Fruit fly (Drosophila melanogaster) whole organism, prepupa: Measurements from ENCODE around the gene CG5850.

ENCODE experiments used
- Blimp-1 ChIP-seq: fragments of 200-800 bp; sonication (Bioruptor generic); optimal IDR thresholded peaks from 3 replicates; lab custom pipeline; 2017; ENCODE audit warnings: missing biosample characterization, missing genetic modification characterization, mild to moderate bottlenecking, moderate library complexity, missing genetic modification reagents
- CG10631 ChIP-seq: fragments of 200-800 bp; sonication (Bioruptor generic); optimal IDR thresholded peaks from 2 replicates; lab custom pipeline; 2016; ENCODE audit warnings: missing biosample characterization, missing genetic modification characterization
- CG10669 ChIP-seq: fragments of 200-800 bp; sonication (Bioruptor generic); optimal IDR thresholded peaks from 3 replicates; lab custom pipeline; 2018; ENCODE audit warnings: missing biosample characterization, mild to moderate bottlenecking, missing genetic modification characterization, moderate library complexity
- CG11294 ChIP-seq: fragments of 200-800 bp; sonication (Bioruptor generic); IDR thresholded peaks from 2 replicates; pipeline ENCODE4 v1.3.6; 2022; ENCODE audit warnings: missing biosample characterization, missing genetic modification characterization
- CG11762 ChIP-seq: fragments of 200-800 bp; sonication (Bioruptor generic); optimal IDR thresholded peaks from 3 replicates; lab custom pipeline; 2016; ENCODE audit warnings: missing biosample characterization, missing genetic modification characterization; ENCODE audit not compliant: insufficient read depth
- CG15336 ChIP-seq: fragments of 200-800 bp; sonication (Bioruptor generic); IDR thresholded peaks from 2 replicates; pipeline ENCODE4 v1.3.6; 2022; ENCODE audit warnings: missing biosample characterization, missing genetic modification characterization
- CG1621 ChIP-seq: fragments of 200-800 bp; sonication (Bioruptor generic); optimal IDR thresholded peaks from 3 replicates; lab custom pipeline; 2018; ENCODE audit warnings: missing biosample characterization, mild to moderate bottlenecking, missing genetic modification characterization
- CG16779 ChIP-seq: fragments of 200-800 bp; sonication (Bioruptor generic); optimal IDR thresholded peaks from 3 replicates; lab custom pipeline; 2017; ENCODE audit warnings: missing biosample characterization, mild to moderate bottlenecking, missing genetic modification characterization
- CG3032 ChIP-seq: fragments of 200-800 bp; optimal IDR thresholded peaks from 2 replicates; lab custom pipeline; 2019; ENCODE audit warnings: missing biosample characterization, mild to moderate bottlenecking, missing genetic modification characterization, moderate library complexity
- CG31627 ChIP-seq: fragments of 200-800 bp; sonication (Bioruptor generic); optimal IDR thresholded peaks from 3 replicates; lab custom pipeline; 2016; ENCODE audit warnings: missing biosample characterization, missing genetic modification characterization
- CG32006 ChIP-seq: fragments of 200-800 bp; sonication (Bioruptor generic); optimal IDR thresholded peaks from 3 replicates; lab custom pipeline; 2017; ENCODE audit warnings: missing biosample characterization, mild to moderate bottlenecking, missing genetic modification characterization
- CG34406 ChIP-seq: fragments of 200-800 bp; sonication (Bioruptor generic); optimal IDR thresholded peaks from 3 replicates; lab custom pipeline; 2016; ENCODE audit warnings: missing biosample characterization, missing genetic modification characterization
- CG3919 ChIP-seq: fragments of 200-800 bp; sonication (Bioruptor generic); optimal IDR thresholded peaks from 3 replicates; lab custom pipeline; 2016; ENCODE audit warnings: missing biosample characterization, missing genetic modification characterization
- CG4318 ChIP-seq: fragments of 200-800 bp; sonication (Bioruptor generic); optimal IDR thresholded peaks from 3 replicates; lab custom pipeline; 2017; ENCODE audit warnings: missing biosample characterization, mild to moderate bottlenecking, missing genetic modification characterization
- CG6163 ChIP-seq: fragments of 200-800 bp; sonication (Bioruptor generic); IDR thresholded peaks from 3 replicates; pipeline ENCODE4 v1.3.6; 2022; ENCODE audit warnings: missing biosample characterization, missing genetic modification characterization
- CG6792 ChIP-seq: fragments of 200-800 bp; sonication (Bioruptor generic); optimal IDR thresholded peaks from 3 replicates; lab custom pipeline; 2016; ENCODE audit warnings: missing biosample characterization, missing genetic modification characterization
- CG6808 ChIP-seq: fragments of 200-800 bp; sonication (Bioruptor generic); optimal IDR thresholded peaks from 3 replicates; lab custom pipeline; 2017; ENCODE audit warnings: missing biosample characterization, missing genetic modification characterization, mild to moderate bottlenecking, moderate library complexity, missing genetic modification reagents
- CG7368 ChIP-seq: fragments of 200-800 bp; sonication (Bioruptor generic); optimal IDR thresholded peaks from 3 replicates; lab custom pipeline; 2016; ENCODE audit warnings: missing biosample characterization, missing genetic modification characterization
- CG8119 ChIP-seq: fragments of 200-800 bp; sonication (Bioruptor generic); IDR thresholded peaks from 3 replicates; pipeline ENCODE4 v1.3.6; 2022; ENCODE audit warnings: missing biosample characterization, missing genetic modification characterization
- CG9139 ChIP-seq: fragments of 200-800 bp; sonication (Bioruptor generic); optimal IDR thresholded peaks from 3 replicates; lab custom pipeline; 2017; ENCODE audit warnings: missing biosample characterization, mild to moderate bottlenecking, missing genetic modification characterization
- Eip75B ChIP-seq: fragments of 200-800 bp; sonication (Bioruptor generic); optimal IDR thresholded peaks from 3 replicates; lab custom pipeline; 2016; ENCODE audit warnings: missing biosample characterization, missing genetic modification characterization
- Eip78C ChIP-seq: fragments of 200-800 bp; sonication (Bioruptor generic); peaks from one replicate; lab custom pipeline; 2016; ENCODE audit warnings: missing biosample characterization, missing genetic modification characterization
- Eip93F ChIP-seq: fragments of 200-800 bp; sonication (Bioruptor generic); optimal IDR thresholded peaks from 2 replicates; lab custom pipeline; 2016; ENCODE audit warnings: missing biosample characterization, mild to moderate bottlenecking, missing genetic modification characterization
- Ets96B ChIP-seq: fragments of 200-800 bp; optimal IDR thresholded peaks from 2 replicates; lab custom pipeline; 2019; ENCODE audit warnings: missing biosample characterization, mild to moderate bottlenecking, missing genetic modification characterization, moderate library complexity
- Hr38 ChIP-seq: sonication (Bioruptor generic); optimal IDR thresholded peaks from 2 replicates; lab custom pipeline; 2016; ENCODE audit warnings: missing biosample characterization, missing genetic modification characterization
- Hr39 ChIP-seq: fragments of 200-800 bp; sonication (Bioruptor generic); optimal IDR thresholded peaks from 2 replicates; lab custom pipeline; 2016; ENCODE audit warnings: missing biosample characterization, missing genetic modification characterization
- Hr4 ChIP-seq: fragments of 200-800 bp; sonication (Bioruptor generic); optimal IDR thresholded peaks from 3 replicates; lab custom pipeline; 2016; ENCODE audit warnings: missing biosample characterization, missing genetic modification characterization
- Lpt ChIP-seq: fragments of 200-800 bp; sonication (Bioruptor generic); optimal IDR thresholded peaks from 3 replicates; lab custom pipeline; 2016; ENCODE audit warnings: missing biosample characterization, missing genetic modification characterization
- Met ChIP-seq: fragments of 200-800 bp; sonication (Bioruptor generic); optimal IDR thresholded peaks from 3 replicates; lab custom pipeline; 2016; ENCODE audit warnings: missing biosample characterization, missing genetic modification characterization
- OdsH ChIP-seq: fragments of 200-800 bp; sonication (Bioruptor generic); optimal IDR thresholded peaks from 3 replicates; lab custom pipeline; 2016; ENCODE audit warnings: missing biosample characterization, missing genetic modification characterization
- Smox ChIP-seq: fragments of 200-800 bp; sonication (Bioruptor generic); optimal IDR thresholded peaks from 3 replicates; lab custom pipeline; 2016; ENCODE audit warnings: missing biosample characterization, missing genetic modification characterization
- Sox102F ChIP-seq: fragments of 200-800 bp; sonication (Bioruptor generic); optimal IDR thresholded peaks from 2 replicates; lab custom pipeline; 2016; ENCODE audit warnings: missing biosample characterization, mild to moderate bottlenecking, missing genetic modification characterization
- Sox15 ChIP-seq: fragments of 200-800 bp; sonication (Bioruptor generic); optimal IDR thresholded peaks from 3 replicates; lab custom pipeline; 2016; ENCODE audit warnings: missing biosample characterization, missing genetic modification characterization
- achi ChIP-seq: fragments of 200-800 bp; sonication (Bioruptor generic); optimal IDR thresholded peaks from 3 replicates; lab custom pipeline; 2016; ENCODE audit warnings: missing biosample characterization, missing genetic modification characterization
- acj6 ChIP-seq: fragments of 200-800 bp; sonication (Bioruptor generic); optimal IDR thresholded peaks from 3 replicates; lab custom pipeline; 2016; ENCODE audit warnings: missing biosample characterization, missing genetic modification characterization
- cyc ChIP-seq: fragments of 200-800 bp; sonication (Bioruptor generic); optimal IDR thresholded peaks from 3 replicates; lab custom pipeline; 2016; ENCODE audit warnings: missing biosample characterization, missing genetic modification characterization
- dac ChIP-seq: fragments of 200-800 bp; sonication (Bioruptor generic); optimal IDR thresholded peaks from 2 replicates; lab custom pipeline; 2017; ENCODE audit warnings: missing biosample characterization, mild to moderate bottlenecking, missing genetic modification characterization
- dsx ChIP-seq: fragments of 200-800 bp; optimal IDR thresholded peaks from 3 replicates; lab custom pipeline; 2019; ENCODE audit warnings: missing biosample characterization, mild to moderate bottlenecking, missing genetic modification characterization, moderate library complexity; ENCODE audit not compliant: poor library complexity, severe bottlenecking
- esn ChIP-seq: fragments of 200-800 bp; sonication (Bioruptor generic); optimal IDR thresholded peaks from 2 replicates; lab custom pipeline; 2016; ENCODE audit warnings: missing biosample characterization, mild to moderate bottlenecking, missing genetic modification characterization, moderate library complexity
- fd59A ChIP-seq: fragments of 200-800 bp; sonication (Bioruptor generic); optimal IDR thresholded peaks from 2 replicates; lab custom pipeline; 2017; ENCODE audit warnings: missing biosample characterization, mild to moderate bottlenecking, missing genetic modification characterization, missing genetic modification reagents
- fd85E ChIP-seq: fragments of 200-800 bp; sonication (Bioruptor generic); optimal IDR thresholded peaks from 3 replicates; lab custom pipeline; 2016; ENCODE audit warnings: missing biosample characterization, missing genetic modification characterization
- fkh ChIP-seq: fragments of 200-800 bp; sonication (Bioruptor generic); optimal IDR thresholded peaks from 3 replicates; lab custom pipeline; 2017; ENCODE audit warnings: missing biosample characterization, mild to moderate bottlenecking, missing genetic modification characterization, moderate library complexity
- lz ChIP-seq: fragments of 200-800 bp; sonication (Bioruptor generic); optimal IDR thresholded peaks from 3 replicates; lab custom pipeline; 2016; ENCODE audit warnings: missing biosample characterization, missing genetic modification characterization
- net ChIP-seq: fragments of 200-800 bp; sonication (Bioruptor generic); optimal IDR thresholded peaks from 3 replicates; lab custom pipeline; 2016; ENCODE audit warnings: missing biosample characterization, missing genetic modification characterization
- pdm3 ChIP-seq: fragments of 200-800 bp; sonication (Bioruptor generic); optimal IDR thresholded peaks from 3 replicates; lab custom pipeline; 2016; ENCODE audit warnings: missing biosample characterization, missing genetic modification characterization
- salr ChIP-seq, 2 experiments: fragments of 200-800 bp; sonication (Bioruptor generic); optimal IDR thresholded peaks; 3 replicates each; lab custom pipeline; 2016 to 2018; ENCODE audit warnings: missing biosample characterization in 2 of 2, missing genetic modification characterization in 2 of 2, mild to moderate bottlenecking in 1 of 2
- spab ChIP-seq: fragments of 200-800 bp; sonication (Bioruptor generic); optimal IDR thresholded peaks from 2 replicates; lab custom pipeline; 2017; ENCODE audit warnings: missing biosample characterization, mild to moderate bottlenecking, missing genetic modification characterization, missing genetic modification reagents
- ss ChIP-seq, 2 experiments: fragments of 200-800 bp; sonication (Bioruptor generic); optimal IDR thresholded peaks; 2 replicates in 1 of 2; 3 replicates in 1 of 2; lab custom pipeline; 2017 to 2018; ENCODE audit warnings: mild to moderate bottlenecking in 2 of 2, missing biosample characterization in 2 of 2, missing genetic modification characterization in 2 of 2, moderate library complexity in 1 of 2
- svp ChIP-seq: fragments of 200-800 bp; sonication (Bioruptor generic); peaks from one replicate; lab custom pipeline; 2016; ENCODE audit warnings: missing biosample characterization, missing genetic modification characterization
- topi ChIP-seq: fragments of 200-800 bp; sonication (Bioruptor generic); optimal IDR thresholded peaks from 3 replicates; lab custom pipeline; 2016; ENCODE audit warnings: missing biosample characterization, missing genetic modification characterization
- vri ChIP-seq: fragments of 200-800 bp; sonication (Bioruptor generic); optimal IDR thresholded peaks from 3 replicates; lab custom pipeline; 2016; ENCODE audit warnings: missing biosample characterization, mild to moderate bottlenecking, missing genetic modification characterization

The CG5850 gene

dm6 chr2L:9956993-9957652 is 6.6 kb downstream of the CG5850 start, which contains the start of the genes CG4658 and CG5846:
Gene CG4658, plus strand, starts transcription at chr2L:9957132.
Gene CG5846, minus strand, starts transcription at chr2L:9957237.
- TF ChIP-seq net (GFP tag; lab: Kevin White, UChicago): peak; percentile 91
- peak; percentile 96 for TF ChIP-seq OdsH (GFP tag; lab: Kevin White, UChicago)
- peak; percentile 92 for TF ChIP-seq CG6163 (GFP tag; lab: Robert Waterston, UW)
- peak; percentile 91 for TF ChIP-seq fkh
- TF ChIP-seq salr (GFP tag; optimal IDR thresholded peaks at IDR 0.05; lab: Kevin White, UChicago): peak in 1 of 2 experiments; percentile 43
- peak; percentile 93 for TF ChIP-seq achi
- TF ChIP-seq dac (GFP tag; lab: Kevin White, UChicago): peak; percentile 50
- peak; percentile 67 for TF ChIP-seq fd85E (GFP tag; lab: Kevin White, UChicago)
- peak; percentile 93 for TF ChIP-seq acj6 (GFP tag; lab: Kevin White, UChicago)
- peak; percentile 93 for TF ChIP-seq Smox (GFP tag; lab: Kevin White, UChicago)
- TF ChIP-seq vri: peak; percentile 88
- peak; percentile 93 for TF ChIP-seq CG10631 (GFP tag; lab: Kevin White, UChicago)
- TF ChIP-seq CG4318: no peak
- peak; percentile 97 for TF ChIP-seq esn (GFP tag; lab: Kevin White, UChicago)
- TF ChIP-seq Lpt: peak; percentile 92
- TF ChIP-seq CG11294 (GFP tag; lab: Robert Waterston, UW): peak; percentile 90
- TF ChIP-seq svp (GFP tag; lab: Kevin White, UChicago): peak; percentile 95
- TF ChIP-seq Hr4: peak; percentile 91
- TF ChIP-seq topi (GFP tag; lab: Kevin White, UChicago): peak; percentile 92
- TF ChIP-seq CG6808 (GFP tag; lab: Kevin White, UChicago): peak; percentile 74
- peak; percentile 60 for TF ChIP-seq Blimp-1 (GFP tag; lab: Kevin White, UChicago)
- peak; percentile 93 for TF ChIP-seq CG6792
- peak; percentile 74 for TF ChIP-seq fd59A
- peak; percentile 95 for TF ChIP-seq Ets96B
- TF ChIP-seq CG32006: peak; percentile 90
- peak; percentile 92 for TF ChIP-seq cyc (GFP tag; lab: Kevin White, UChicago)
- TF ChIP-seq CG15336 (GFP tag; lab: Robert Waterston, UW): peak; percentile 95
- TF ChIP-seq Hr38 (GFP tag; lab: Kevin White, UChicago): no peak
- peak; percentile 82 for TF ChIP-seq CG1621 (tag; lab: Kevin White, UChicago)
- TF ChIP-seq dsx (GFP tag; lab: Kevin White, UChicago): peak; percentile 94
- TF ChIP-seq CG7368 (GFP tag; lab: Kevin White, UChicago): peak; percentile 90
- TF ChIP-seq CG11762 (GFP tag; lab: Kevin White, UChicago): peak; percentile 90
- peak; percentile 86 for TF ChIP-seq Sox15
- peak; percentile 95 for TF ChIP-seq CG34406 (GFP tag; lab: Kevin White, UChicago)
- TF ChIP-seq pdm3: peak; percentile 95
- TF ChIP-seq Sox102F: peak; percentile 90
- TF ChIP-seq Met (GFP tag; lab: Kevin White, UChicago): peak; percentile 96
- TF ChIP-seq CG8119 (GFP tag; lab: Robert Waterston, UW): peak; percentile 95
- peak in 1 of 2 experiments; percentile 78 for TF ChIP-seq ss (GFP tag; optimal IDR thresholded peaks at IDR 0.05; lab: Kevin White, UChicago)
- peak; percentile 93 for TF ChIP-seq lz (GFP tag; lab: Kevin White, UChicago)
- TF ChIP-seq spab (GFP tag; lab: Kevin White, UChicago): no peak
- peak; percentile 90 for TF ChIP-seq CG10669 (GFP tag; lab: Kevin White, UChicago)
- peak; percentile 93 for TF ChIP-seq CG31627 (GFP tag; lab: Kevin White, UChicago)
- TF ChIP-seq Eip78C (GFP tag; lab: Kevin White, UChicago): peak; percentile 98
- TF ChIP-seq CG3919 (GFP tag; lab: Kevin White, UChicago): peak; percentile 94
- no peak for TF ChIP-seq CG9139
- peak; percentile 90 for TF ChIP-seq Hr39 (GFP tag; lab: Kevin White, UChicago)
- no peak for TF ChIP-seq CG16779
- TF ChIP-seq Eip93F (GFP tag; lab: Kevin White, UChicago): no peak
- peak; percentile 92 for TF ChIP-seq Eip75B (GFP tag; lab: Kevin White, UChicago)
- peak; percentile 92 for TF ChIP-seq CG3032 (tag; lab: Kevin White, UChicago)
